Worm (Caenorhabditis elegans): ENCODE measurements around the gene clec-179.
A peak's percentile ranks its signal among the peaks of the same experiment; 100 is the strongest.

The clec-179 gene

ce11 chrIV:7149020-7149601 is 35.4 kb downstream of the clec-179 start, which contains the start of gene C34D4.4 (continued):
- TF ChIP-seq lsl-1 (GFP tag; optimal IDR thresholded peaks at IDR 0.05) (peak; percentile 73), mcd-1 (GFP tag; IDR thresholded peaks at IDR 0.05) (0 out of 2 replicates have a peak, but pooled peaks have one; percentile 9), snpc-4 (GFP tag; optimal IDR thresholded peaks at IDR 0.05) (no peak), snpc-4 (tag; optimal IDR thresholded peaks at IDR 0.05) (peak in 2 of 4 experiments; percentile 42 to 54), dox-1 (GFP tag; IDR thresholded peaks at IDR 0.05) (peak; percentile 43; the same call in 1 of the 2 replicates), hsf-1 (GFP tag; IDR thresholded peaks at IDR 0.05) (0 out of 2 replicates have a peak, but pooled peaks have one; percentile 55), K12H6.12 (tag; optimal IDR thresholded peaks at IDR 0.05) (peak; percentile 54), B0336.3 (GFP tag; IDR thresholded peaks at IDR 0.05) (no peak), rcor-1 (GFP tag; IDR thresholded peaks at IDR 0.05) (no peak), nfya-2 (GFP tag; IDR thresholded peaks at IDR 0.05) (no peak), egl-44 (GFP tag; IDR thresholded peaks at IDR 0.05) (no peak), C17E4.6 (GFP tag; IDR thresholded peaks at IDR 0.05) (no peak)

ce11 chrIV:7147722-7148121 is 36.8 kb downstream of the clec-179 start:
- no peak for TF ChIP-seq zim-3 (tag; optimal IDR thresholded peaks at IDR 0.05)
- TF ChIP-seq akir-1 (GFP tag; optimal IDR thresholded peaks at IDR 0.05): no peak
- no peak for TF ChIP-seq hrde-1 (tag; optimal IDR thresholded peaks at IDR 0.05; ENCODE audit: borderline replicate concordance)
- no peak for TF ChIP-seq ekl-4 (GFP tag; IDR thresholded peaks at IDR 0.05)
- TF ChIP-seq nhr-80 (tag; optimal IDR thresholded peaks at IDR 0.05): peak; percentile 24
- TF ChIP-seq F55B11.4 (tag; optimal IDR thresholded peaks at IDR 0.05; ENCODE audit: borderline replicate concordance, insufficient read depth): no peak
- TF ChIP-seq madf-6 (GFP tag; IDR thresholded peaks at IDR 0.05): no peak
- no peak for TF ChIP-seq ceh-100 (GFP tag; IDR thresholded peaks at IDR 0.05)
- no peak for TF ChIP-seq Y95B8A.8 (GFP tag; IDR thresholded peaks at IDR 0.05)
- no peak for TF ChIP-seq B0035.1 (tag; optimal IDR thresholded peaks at IDR 0.05)
- TF ChIP-seq F33H1.4 (GFP tag; IDR thresholded peaks at IDR 0.05): no peak
- TF ChIP-seq F57C9.4 (tag; optimal IDR thresholded peaks at IDR 0.05): no peak
- no peak for TF ChIP-seq sea-2 (GFP tag; IDR thresholded peaks at IDR 0.05)
- TF ChIP-seq egl-18 (GFP tag; IDR thresholded peaks at IDR 0.05): no peak
- no peak for TF ChIP-seq nhr-90 (tag; optimal IDR thresholded peaks at IDR 0.05)
- no peak for TF ChIP-seq nfya-1 (tag; optimal IDR thresholded peaks at IDR 0.05; ENCODE audit: borderline replicate concordance, insufficient read depth)
- no peak for TF ChIP-seq lag-1 (GFP tag; IDR thresholded peaks at IDR 0.05)
- no peak for TF ChIP-seq cebp-1 (GFP tag; IDR thresholded peaks at IDR 0.05)
- peak; percentile 26 for TF ChIP-seq cebp-1 (tag; optimal IDR thresholded peaks at IDR 0.05)
- TF ChIP-seq bed-1 (GFP tag; IDR thresholded peaks at IDR 0.05): no peak
- TF ChIP-seq xnd-1 (tag; optimal IDR thresholded peaks at IDR 0.05): no peak
- TF ChIP-seq ceh-79 (tag; optimal IDR thresholded peaks at IDR 0.05): no peak
- peak; percentile 50; the same call in 1 of the 2 replicates for TF ChIP-seq hmg-1.2 (GFP tag; IDR thresholded peaks at IDR 0.05)
- no peak for TF ChIP-seq dpff-1 (tag; optimal IDR thresholded peaks at IDR 0.05)
- peak; percentile 2 for TF ChIP-seq ZK185.1 (tag; optimal IDR thresholded peaks at IDR 0.05; ENCODE audit: poor library complexity, severe bottlenecking)
- no peak for TF ChIP-seq snpc-1.3 (tag; optimal IDR thresholded peaks at IDR 0.05; ENCODE audit: insufficient read depth)
- no peak for TF ChIP-seq rec-8 (tag; optimal IDR thresholded peaks at IDR 0.05)
- TF ChIP-seq tlf-1 (GFP tag; optimal IDR thresholded peaks at IDR 0.05): no peak
- TF ChIP-seq lin-54 (GFP tag; optimal IDR thresholded peaks at IDR 0.05): no peak
- TF ChIP-seq gei-17 (GFP tag; optimal IDR thresholded peaks at IDR 0.05): no peak
- TF ChIP-seq dox-1 (GFP tag; IDR thresholded peaks at IDR 0.05): no peak
- no peak for TF ChIP-seq fkh-3 (tag; optimal IDR thresholded peaks at IDR 0.05)
- TF ChIP-seq pha-4 (tag; optimal IDR thresholded peaks at IDR 0.05): peak; percentile 68
- TF ChIP-seq ceh-91 (GFP tag; IDR thresholded peaks at IDR 0.05): no peak
- no peak for TF ChIP-seq egl-44 (GFP tag; IDR thresholded peaks at IDR 0.05)
- TF ChIP-seq snpc-3.4 (tag; optimal IDR thresholded peaks at IDR 0.05): no peak
